Worm (Caenorhabditis elegans) whole organism, early embryonic: ENCODE results near the gene C49C3.21.

Experiments
- B0310.2 ChIP-seq: sonication (generic microtip); optimal IDR thresholded peaks from 2 replicates; lab custom pipeline; 2016; ENCODE audit warnings: mild to moderate bottlenecking, missing genetic modification characterization, missing compliant biosample characterization
- F13C5.2 ChIP-seq: sonication (generic microtip); optimal IDR thresholded peaks from 2 replicates; lab custom pipeline; 2017; ENCODE audit warnings: mild to moderate bottlenecking, missing genetic modification characterization, inconsistent platforms, missing compliant biosample characterization
- aly-1 ChIP-seq: sonication (generic microtip); optimal IDR thresholded peaks from 2 replicates; lab custom pipeline; 2016; ENCODE audit warnings: missing genetic modification characterization, missing compliant biosample characterization
- ama-1 ChIP-seq: fragments of 150-350 bp; optimal IDR thresholded peaks from 2 replicates; lab custom pipeline; 2014
- ceh-13 ChIP-seq: fragments of 200-800 bp; sonication (Bioruptor generic); optimal IDR thresholded peaks from 2 replicates; lab custom pipeline; 2018; ENCODE audit warnings: mild to moderate bottlenecking, missing genetic modification characterization, missing compliant biosample characterization
- ceh-36 ChIP-seq: sonication (generic microtip); optimal IDR thresholded peaks from 2 replicates; lab custom pipeline; 2016; ENCODE audit warnings: missing genetic modification characterization, inconsistent platforms, missing compliant biosample characterization
- ets-7 ChIP-seq: sonication (generic microtip); optimal IDR thresholded peaks from 2 replicates; lab custom pipeline; 2016; ENCODE audit warnings: missing genotype, missing genetic modification characterization, missing compliant biosample characterization
- flt-1 ChIP-seq: fragments of 200-800 bp; sonication (Bioruptor generic); IDR thresholded peaks from 2 replicates; pipeline ENCODE4 v1.3.6; 2022; ENCODE audit warnings: missing genetic modification characterization, missing compliant biosample characterization
- hmbx-1 ChIP-seq: sonication (generic microtip); optimal IDR thresholded peaks from 2 replicates; lab custom pipeline; 2016; ENCODE audit warnings: mild to moderate bottlenecking, missing genetic modification characterization, missing compliant biosample characterization
- hmg-4 ChIP-seq: fragments of 200-800 bp; sonication (Bioruptor generic); optimal IDR thresholded peaks from 2 replicates; lab custom pipeline; 2018; ENCODE audit warnings: mild to moderate bottlenecking, missing genetic modification characterization, missing compliant biosample characterization
- hnd-1 ChIP-seq: sonication (generic microtip); optimal IDR thresholded peaks from 2 replicates; lab custom pipeline; 2016; ENCODE audit warnings: missing genetic modification characterization, missing compliant biosample characterization
- pes-1 ChIP-seq: fragments of 200-800 bp; sonication (Bioruptor generic); IDR thresholded peaks from 2 replicates; pipeline ENCODE4 v1.3.6; 2022; ENCODE audit warnings: missing genetic modification reagents, missing genetic modification characterization, missing compliant biosample characterization
- scrt-1 ChIP-seq: fragments of 200-800 bp; sonication (Bioruptor generic); IDR thresholded peaks from 2 replicates; pipeline ENCODE4 v1.3.6; 2022; ENCODE audit warnings: missing genetic modification characterization, missing compliant biosample characterization
- sea-1 ChIP-seq: fragments of 200-800 bp; sonication (Bioruptor generic); conservative IDR thresholded peaks from 2 replicates; pipeline ENCODE4 v1.3.6; 2022; ENCODE audit warnings: missing genetic modification characterization, missing compliant biosample characterization
- tbx-11 ChIP-seq: fragments of 200-800 bp; sonication (Bioruptor generic); IDR thresholded peaks from 2 replicates; pipeline ENCODE4 v1.3.6; 2022; ENCODE audit warnings: missing genetic modification characterization, missing compliant biosample characterization
- tbx-37 ChIP-seq: fragments of 200-800 bp; sonication (Bioruptor generic); conservative IDR thresholded peaks from 2 replicates; pipeline ENCODE4 v1.3.6; 2022; ENCODE audit warnings: missing genetic modification reagents, missing genetic modification characterization, missing compliant biosample characterization
- tra-4 ChIP-seq: sonication (generic microtip); optimal IDR thresholded peaks from 2 replicates; lab custom pipeline; 2017; ENCODE audit warnings: missing genetic modification characterization, missing compliant biosample characterization

Gene C49C3.21

DNA sequence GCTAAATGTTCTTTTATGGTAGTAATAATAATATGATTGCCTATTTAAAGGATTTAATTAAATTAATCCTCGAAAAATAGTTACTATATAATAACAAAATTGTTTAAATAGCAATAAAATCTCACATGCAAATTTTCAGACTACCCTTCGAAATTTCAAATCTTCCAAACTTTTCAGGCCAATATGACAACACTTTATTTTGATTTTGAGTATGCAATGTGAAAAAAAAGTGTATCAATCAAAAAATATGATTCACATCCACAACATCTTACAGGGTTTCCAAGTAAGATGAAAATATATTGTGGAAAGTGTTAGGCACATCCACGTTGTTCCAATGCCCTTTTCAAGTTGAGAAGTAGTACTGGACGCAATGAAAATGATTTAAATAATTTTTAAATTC lies 30.9 kb upstream of the C49C3.21 start, which contains the start of gene snf-9:
TSS of gene snf-9 (plus strand) at position 301 of the 400 bp plus-strand sequence.
- no peak for TF ChIP-seq sea-1 (GFP tag; lab: Robert Waterston, UW)
- no peak for TF ChIP-seq B0310.2 (tag; lab: Kevin White, UChicago)
- no peak for TF ChIP-seq tbx-11 (GFP tag; lab: Robert Waterston, UW)
- TF ChIP-seq aly-1 = no peak
- no peak for TF ChIP-seq tbx-37
- no peak for TF ChIP-seq ets-7 (tag; lab: Kevin White, UChicago)
- TF ChIP-seq pes-1 (GFP tag; lab: Robert Waterston, UW) = no peak
- no peak for TF ChIP-seq ceh-36 (tag; lab: Kevin White, UChicago)
- no peak for TF ChIP-seq scrt-1 (GFP tag; lab: Robert Waterston, UW)
- no peak for TF ChIP-seq ceh-13 (GFP tag; lab: Kevin White, UChicago)
- TF ChIP-seq F13C5.2 (tag; lab: Kevin White, UChicago) = no peak
- no peak for TF ChIP-seq hmbx-1

DNA sequence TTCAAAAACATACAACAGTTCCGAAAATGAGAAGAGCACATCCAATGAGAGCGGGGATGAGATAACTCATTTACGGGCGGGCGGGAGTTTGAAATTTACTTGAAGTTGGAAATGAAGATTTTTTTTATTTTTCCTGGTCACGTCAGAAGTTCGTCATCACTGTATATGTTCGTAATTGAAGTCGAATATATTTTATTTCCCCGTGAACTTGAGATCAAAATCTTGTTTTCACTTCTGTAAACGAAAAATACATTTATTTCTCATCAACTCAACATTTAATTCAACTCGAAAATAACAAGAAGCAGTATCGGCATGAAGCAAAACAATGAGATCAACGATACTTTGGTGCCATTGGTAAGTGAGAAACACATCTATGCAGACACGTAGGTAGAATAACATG lies 26.4 kb upstream of the C49C3.21 start, which contains the start of gene C49C3.20:
TSS of gene C49C3.20 (minus strand) at position 101 of the 400 bp plus-strand sequence.
- no peak for TF ChIP-seq aly-1
- TF ChIP-seq hnd-1 (tag; lab: Kevin White, UChicago) = no peak
- no peak for TF ChIP-seq flt-1 (GFP tag; lab: Robert Waterston, UW)
- no peak for TF ChIP-seq ets-7 (tag; lab: Kevin White, UChicago)
- TF ChIP-seq B0310.2 (tag; lab: Kevin White, UChicago) = no peak
- no peak for TF ChIP-seq hmg-4 (GFP tag; lab: Kevin White, UChicago)
- no peak for TF ChIP-seq tbx-11 (GFP tag; lab: Robert Waterston, UW)
- TF ChIP-seq scrt-1 (GFP tag; lab: Robert Waterston, UW) = no peak
- no peak for TF ChIP-seq tra-4 (tag; lab: Kevin White, UChicago)
- no peak for TF ChIP-seq pes-1 (GFP tag; lab: Robert Waterston, UW)
- no peak for TF ChIP-seq ceh-13 (GFP tag; lab: Kevin White, UChicago)
- TF ChIP-seq F13C5.2 (tag; lab: Kevin White, UChicago) = no peak
- TF ChIP-seq tbx-37 = no peak
- TF ChIP-seq ceh-36 (tag; lab: Kevin White, UChicago) = no peak
- TF ChIP-seq ama-1 = no peak

DNA sequence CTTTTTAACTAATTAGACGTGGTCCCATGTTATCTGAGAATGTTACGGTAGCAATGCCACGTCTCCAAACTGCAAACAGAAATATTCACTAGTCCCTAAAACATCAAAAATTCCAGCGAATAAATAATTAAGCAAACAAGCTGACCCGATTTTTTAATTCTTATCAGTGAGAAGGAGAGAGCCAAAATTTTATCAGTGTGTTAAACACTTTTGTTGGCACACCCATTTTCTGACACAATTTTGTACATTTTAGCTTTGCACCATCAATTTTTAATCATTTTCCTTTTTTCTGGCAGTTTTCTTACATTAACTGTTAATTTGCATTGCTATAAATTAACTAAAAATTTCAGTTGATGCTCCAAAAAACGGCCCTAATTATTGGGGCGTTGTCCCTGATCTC lies 22.3 kb upstream of the C49C3.21 start, which contains the start of gene C49C3.4:
TSS of gene C49C3.4 (plus strand) at position 351 of the 400 bp plus-strand sequence.
- no peak for TF ChIP-seq sea-1 (GFP tag; lab: Robert Waterston, UW)
- no peak for TF ChIP-seq pes-1 (GFP tag; lab: Robert Waterston, UW)
- no peak for TF ChIP-seq hnd-1 (tag; lab: Kevin White, UChicago)
- TF ChIP-seq flt-1 (GFP tag; lab: Robert Waterston, UW) = no peak
- no peak for TF ChIP-seq ets-7 (tag; lab: Kevin White, UChicago)
- no peak for TF ChIP-seq scrt-1 (GFP tag; lab: Robert Waterston, UW)
- TF ChIP-seq tra-4 (tag; lab: Kevin White, UChicago) = no peak
- TF ChIP-seq F13C5.2 (tag; lab: Kevin White, UChicago) = no peak
- TF ChIP-seq ceh-36 (tag; lab: Kevin White, UChicago) = no peak
- TF ChIP-seq ceh-13 (GFP tag; lab: Kevin White, UChicago) = no peak
- TF ChIP-seq aly-1 = no peak
- TF ChIP-seq hmbx-1 = no peak
- TF ChIP-seq ama-1 = no peak
- no peak for TF ChIP-seq tbx-37
- no peak for TF ChIP-seq tbx-11 (GFP tag; lab: Robert Waterston, UW)
- TF ChIP-seq B0310.2 (tag; lab: Kevin White, UChicago) = no peak
- TF ChIP-seq hmg-4 (GFP tag; lab: Kevin White, UChicago) = no peak

DNA sequence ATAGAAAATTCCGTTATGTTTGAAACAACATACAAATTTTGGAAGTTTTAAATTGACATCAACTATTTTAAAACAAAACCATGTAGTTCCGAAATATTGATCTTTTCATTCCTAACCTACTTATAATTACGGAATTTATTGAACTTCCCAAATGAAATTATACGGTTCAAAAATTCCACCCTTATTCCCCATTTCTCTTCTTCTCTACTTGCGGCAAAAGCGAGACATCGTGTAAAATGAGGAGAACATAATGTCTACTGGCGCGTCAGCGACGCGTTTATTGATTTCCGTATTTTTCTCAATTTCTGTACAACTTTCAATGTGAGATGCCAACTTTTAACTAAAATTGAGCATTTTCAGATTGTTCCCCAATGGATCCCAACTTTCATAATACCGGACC lies 13.9 kb upstream of the C49C3.21 start, which contains the start of gene ceh-88:
TSS of gene ceh-88 (plus strand) at position 355 of the 400 bp plus-strand sequence.
- TF ChIP-seq sea-1 (GFP tag; lab: Robert Waterston, UW) (no peak), flt-1 (GFP tag; lab: Robert Waterston, UW) (no peak), hmbx-1 (no peak), F13C5.2 (tag; lab: Kevin White, UChicago) (no peak), pes-1 (GFP tag; lab: Robert Waterston, UW) (no peak), ceh-13 (GFP tag; lab: Kevin White, UChicago) (no peak), ceh-36 (tag; lab: Kevin White, UChicago) (no peak), tbx-11 (GFP tag; lab: Robert Waterston, UW) (no peak)

DNA sequence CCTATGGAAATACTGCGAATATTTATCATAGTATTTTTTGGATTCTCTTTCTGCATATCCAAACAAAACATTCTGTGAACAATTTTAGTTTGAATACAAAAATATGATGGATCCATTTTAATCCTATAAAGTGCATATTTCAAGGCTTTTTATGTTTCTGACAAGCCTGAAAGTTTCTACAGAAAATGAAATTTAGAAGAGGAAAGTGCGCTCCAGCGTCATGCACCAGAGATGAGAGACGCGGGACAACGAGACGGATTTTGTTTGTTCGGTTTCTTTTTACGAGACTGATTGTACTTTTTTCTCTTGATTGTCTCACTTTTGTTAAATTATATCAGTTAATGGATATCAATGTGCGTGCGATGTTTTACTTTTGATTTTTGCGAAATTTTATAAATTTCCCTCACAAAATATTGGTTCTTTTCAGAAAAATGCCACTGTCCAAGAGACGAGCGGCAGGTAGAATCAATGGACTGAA lies 11.6 kb upstream of the C49C3.21 start, which contains the start of gene C49C3.6:
TSS of gene C49C3.6 (plus strand) at position 428 of the 478 bp plus-strand sequence.
- TF ChIP-seq tbx-11 (GFP tag; lab: Robert Waterston, UW) (no peak), B0310.2 (tag; lab: Kevin White, UChicago) (no peak), aly-1 (no peak), F13C5.2 (tag; lab: Kevin White, UChicago) (no peak), hnd-1 (tag; lab: Kevin White, UChicago) (no peak), tra-4 (tag; lab: Kevin White, UChicago) (no peak), hmbx-1 (no peak), pes-1 (GFP tag; lab: Robert Waterston, UW) (no peak), ama-1 (no peak), ceh-13 (GFP tag; lab: Kevin White, UChicago) (no peak), ets-7 (tag; lab: Kevin White, UChicago) (no peak), ceh-36 (tag; lab: Kevin White, UChicago) (no peak), flt-1 (GFP tag; lab: Robert Waterston, UW) (no peak), sea-1 (GFP tag; lab: Robert Waterston, UW) (no peak), tbx-37 (no peak), hmg-4 (GFP tag; lab: Kevin White, UChicago) (no peak), scrt-1 (GFP tag; lab: Robert Waterston, UW) (no peak)

DNA sequence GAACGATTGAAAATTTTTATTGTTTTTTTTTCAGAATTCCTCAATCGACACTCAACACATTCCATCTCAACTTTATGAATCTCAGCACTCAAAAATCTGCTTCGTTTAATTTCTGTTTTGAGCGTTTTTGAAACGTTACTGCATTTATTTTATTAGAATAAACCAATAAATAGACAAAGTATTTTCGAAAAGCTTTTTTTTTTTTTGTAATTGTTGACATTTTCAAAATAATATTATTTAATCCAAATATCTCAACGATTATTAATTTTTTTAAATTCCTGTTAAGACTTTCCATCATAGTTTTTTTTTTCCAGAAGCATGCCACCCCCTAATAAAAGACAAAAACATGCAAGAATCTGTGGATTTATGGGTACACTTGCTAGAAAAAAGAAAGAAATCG lies 10.5 kb upstream of the C49C3.21 start, which contains the start of gene C49C3.7:
TSS of gene C49C3.7 (plus strand) at position 301 of the 400 bp plus-strand sequence.
- TF ChIP-seq tbx-11 (GFP tag; lab: Robert Waterston, UW) (no peak), ceh-36 (tag; lab: Kevin White, UChicago) (no peak), flt-1 (GFP tag; lab: Robert Waterston, UW) (no peak), tbx-37 (no peak), scrt-1 (GFP tag; lab: Robert Waterston, UW) (no peak), ets-7 (tag; lab: Kevin White, UChicago) (no peak), hmg-4 (GFP tag; lab: Kevin White, UChicago) (no peak), aly-1 (no peak), pes-1 (GFP tag; lab: Robert Waterston, UW) (no peak), sea-1 (GFP tag; lab: Robert Waterston, UW) (no peak), ceh-13 (GFP tag; lab: Kevin White, UChicago) (no peak), F13C5.2 (tag; lab: Kevin White, UChicago) (no peak), hnd-1 (tag; lab: Kevin White, UChicago) (no peak), ama-1 (no peak), tra-4 (tag; lab: Kevin White, UChicago) (no peak), B0310.2 (tag; lab: Kevin White, UChicago) (no peak), hmbx-1 (no peak)
